Worm (Caenorhabditis elegans) whole organism, mixed stage, embryonic: ENCODE results near the gene B0336.12.

ENCODE experiments used
- M03D4.4 ChIP-seq: sonication (generic microtip); optimal IDR thresholded peaks from 2 replicates; lab custom pipeline; 2017; ENCODE audit warnings: mild to moderate bottlenecking, missing genetic modification characterization, missing compliant biosample characterization
- bed-3 ChIP-seq: fragments of 200-800 bp; sonication (Bioruptor generic); optimal IDR thresholded peaks from 3 replicates; lab custom pipeline; 2018; ENCODE audit warnings: mild to moderate bottlenecking, missing genetic modification characterization, moderate library complexity, missing compliant biosample characterization
- blmp-1 ChIP-seq: fragments of 150-350 bp; optimal IDR thresholded peaks from 2 replicates; lab custom pipeline; 2014; ENCODE audit warnings: missing biosample characterization, missing genetic modification characterization
- ceh-43 ChIP-seq: fragments of 200-800 bp; sonication (Bioruptor generic); optimal IDR thresholded peaks from 2 replicates; lab custom pipeline; 2018; ENCODE audit warnings: mild to moderate bottlenecking, missing genetic modification characterization, moderate library complexity, missing compliant biosample characterization
- ceh-83 ChIP-seq: fragments of 200-800 bp; sonication (Bioruptor generic); optimal IDR thresholded peaks from 2 replicates; lab custom pipeline; 2018; ENCODE audit warnings: mild to moderate bottlenecking, missing genetic modification characterization, missing compliant biosample characterization
- ces-1 ChIP-seq: fragments of 150-350 bp; optimal IDR thresholded peaks from 2 replicates; lab custom pipeline; 2014; ENCODE audit warnings: missing biosample characterization, missing genetic modification reagents, missing genetic modification characterization
- cnd-1 ChIP-seq: fragments of 200-800 bp; sonication (Bioruptor generic); optimal IDR thresholded peaks from 2 replicates; lab custom pipeline; 2018; ENCODE audit warnings: mild to moderate bottlenecking, missing genetic modification characterization, missing compliant biosample characterization
- drap-1 ChIP-seq: fragments of 200-800 bp; sonication (Bioruptor generic); optimal IDR thresholded peaks from 3 replicates; lab custom pipeline; 2018; ENCODE audit warnings: mild to moderate bottlenecking, missing genetic modification characterization, missing compliant biosample characterization
- elt-1 ChIP-seq: sonication (generic microtip); optimal IDR thresholded peaks from 2 replicates; lab custom pipeline; 2017; ENCODE audit warnings: missing genetic modification characterization, mild to moderate bottlenecking, missing compliant biosample characterization, antibody characterized with exemption, moderate library complexity, borderline replicate concordance; ENCODE audit not compliant: insufficient read depth
- elt-3 ChIP-seq: fragments of 150-350 bp; optimal IDR thresholded peaks from 2 replicates; lab custom pipeline; 2014; ENCODE audit warnings: missing biosample characterization, missing genetic modification characterization
- ham-2 ChIP-seq: fragments of 200-800 bp; sonication (Bioruptor generic); optimal IDR thresholded peaks from 2 replicates; lab custom pipeline; 2018; ENCODE audit warnings: mild to moderate bottlenecking, missing genetic modification characterization, missing compliant biosample characterization
- hlh-1 ChIP-seq: fragments of 150-350 bp; optimal IDR thresholded peaks from 2 replicates; lab custom pipeline; 2014; ENCODE audit warnings: missing biosample characterization, missing genetic modification reagents, missing genetic modification characterization
- lin-13 ChIP-seq: fragments of 150-350 bp; optimal IDR thresholded peaks from 2 replicates; lab custom pipeline; 2014; ENCODE audit warnings: missing biosample characterization, missing genetic modification characterization
- lin-32 ChIP-seq: fragments of 200-800 bp; sonication (Bioruptor generic); optimal IDR thresholded peaks from 2 replicates; lab custom pipeline; 2018; ENCODE audit warnings: mild to moderate bottlenecking, missing genetic modification characterization, missing compliant biosample characterization
- mab-5 ChIP-seq: fragments of 150-350 bp; optimal IDR thresholded peaks from 2 replicates; lab custom pipeline; 2014; ENCODE audit warnings: missing biosample characterization, missing genetic modification characterization
- mep-1 ChIP-seq: fragments of 150-350 bp; optimal IDR thresholded peaks from 2 replicates; lab custom pipeline; 2017; ENCODE audit warnings: missing biosample characterization, missing genetic modification reagents, missing genetic modification characterization, inconsistent platforms
- mls-2 ChIP-seq: sonication (generic microtip); optimal IDR thresholded peaks from 2 replicates; lab custom pipeline; 2016; ENCODE audit warnings: mild to moderate bottlenecking, missing genetic modification characterization, moderate library complexity, missing compliant biosample characterization
- nhr-12 ChIP-seq: fragments of 150-350 bp; optimal IDR thresholded peaks from 2 replicates; lab custom pipeline; 2014; ENCODE audit warnings: missing biosample characterization, missing genetic modification characterization
- nhr-2 ChIP-seq: fragments of 150-350 bp; optimal IDR thresholded peaks from 2 replicates; lab custom pipeline; 2014; ENCODE audit warnings: missing biosample characterization, missing genetic modification characterization
- nhr-237 ChIP-seq: fragments of 150-350 bp; optimal IDR thresholded peaks from 2 replicates; lab custom pipeline; 2014; ENCODE audit warnings: missing biosample characterization, missing genetic modification characterization
- nhr-28 ChIP-seq: fragments of 150-350 bp; optimal IDR thresholded peaks from 2 replicates; lab custom pipeline; 2014; ENCODE audit warnings: missing biosample characterization, missing genetic modification characterization
- nhr-76 ChIP-seq: sonication (generic microtip); optimal IDR thresholded peaks from 2 replicates; lab custom pipeline; 2017; ENCODE audit warnings: missing biosample characterization, missing genetic modification characterization
- sem-2 ChIP-seq: fragments of 200-800 bp; sonication (Bioruptor generic); optimal IDR thresholded peaks from 2 replicates; lab custom pipeline; 2018; ENCODE audit warnings: mild to moderate bottlenecking, missing genetic modification characterization, missing compliant biosample characterization
- snpc-4 ChIP-seq: fragments of 150-350 bp; optimal IDR thresholded peaks from 2 replicates; lab custom pipeline; 2014; ENCODE audit warnings: missing biosample characterization, missing genetic modification characterization
- sptf-1 ChIP-seq: sonication (generic microtip); optimal IDR thresholded peaks from 2 replicates; lab custom pipeline; 2017; ENCODE audit warnings: mild to moderate bottlenecking, missing genetic modification characterization, moderate library complexity, missing compliant biosample characterization
- tbx-8 ChIP-seq: fragments of 200-800 bp; sonication (Bioruptor generic); optimal IDR thresholded peaks from 2 replicates; lab custom pipeline; 2018; ENCODE audit warnings: mild to moderate bottlenecking, missing genetic modification characterization, moderate library complexity, missing compliant biosample characterization
- unc-120 ChIP-seq: sonication (generic microtip); optimal IDR thresholded peaks from 2 replicates; lab custom pipeline; 2017; ENCODE audit warnings: missing genetic modification characterization, missing compliant biosample characterization; ENCODE audit not compliant: poor library complexity, severe bottlenecking
- unc-39 ChIP-seq: fragments of 150-350 bp; optimal IDR thresholded peaks from 2 replicates; lab custom pipeline; 2014; ENCODE audit warnings: missing biosample characterization, missing genetic modification characterization
- unc-62 ChIP-seq: fragments of 150-350 bp; optimal IDR thresholded peaks from 2 replicates; lab custom pipeline; 2014; ENCODE audit warnings: missing biosample characterization, missing genetic modification reagents, missing genetic modification characterization
- zip-8 ChIP-seq: fragments of 150-350 bp; optimal IDR thresholded peaks from 2 replicates; lab custom pipeline; 2014; ENCODE audit warnings: missing biosample characterization, missing genetic modification characterization
- ztf-11 ChIP-seq: fragments of 150-350 bp; optimal IDR thresholded peaks from 2 replicates; lab custom pipeline; 2014; ENCODE audit warnings: missing biosample characterization, missing genetic modification characterization

Gene B0336.12

ce11 chrIII:5747185-5747584 lies 37.2 kb upstream of the B0336.12 start, which contains the start of gene B0244.4:
B0244.4 (plus strand) TSS chrIII:5747485.
- no peak for TF ChIP-seq ces-1 (GFP tag; lab: Kevin White, UChicago)
- no peak for TF ChIP-seq nhr-76 (tag; lab: Kevin White, UChicago)
- no peak for TF ChIP-seq ceh-43
- TF ChIP-seq mep-1 (tag; lab: Kevin White, UChicago): no peak
- TF ChIP-seq nhr-12 (tag; lab: Kevin White, UChicago): no peak
- TF ChIP-seq nhr-237 (tag; lab: Kevin White, UChicago): no peak
- TF ChIP-seq drap-1 (GFP tag; lab: Kevin White, UChicago): no peak
- TF ChIP-seq ham-2: no peak
- no peak for TF ChIP-seq zip-8
- TF ChIP-seq unc-120 (tag; lab: Kevin White, UChicago): no peak
- TF ChIP-seq nhr-2 (tag; lab: Kevin White, UChicago): no peak

DNA sequence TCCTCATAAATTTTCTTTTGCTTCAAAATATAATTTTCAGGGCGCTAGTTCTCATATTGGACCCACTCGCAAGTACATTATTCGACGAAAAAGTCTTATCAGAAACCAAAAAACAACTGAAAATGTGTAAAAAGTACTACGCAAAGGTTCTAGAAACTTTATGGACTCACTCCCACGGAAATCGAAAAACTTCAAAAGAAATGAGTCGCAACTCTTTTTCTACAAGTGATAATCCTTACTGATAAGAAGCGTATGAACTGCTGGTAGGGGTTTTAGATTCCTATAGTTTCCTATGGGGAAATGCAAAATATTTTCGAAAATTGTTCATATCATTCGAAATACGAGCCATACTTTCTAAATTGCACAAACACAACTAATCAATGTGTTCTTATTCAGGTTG lies 34.6 kb upstream of the B0336.12 start, which contains the start of gene B0244.5:
B0244.5 (plus strand) TSS at position 301 of the 400 bp plus-strand sequence.
- TF ChIP-seq ham-2 (no peak), nhr-76 (tag; lab: Kevin White, UChicago) (no peak), zip-8 (no peak), unc-62 (no peak), mls-2 (tag; lab: Kevin White, UChicago) (no peak), bed-3 (no peak), cnd-1 (tag; lab: Kevin White, UChicago) (no peak), ceh-83 (GFP tag; lab: Kevin White, UChicago) (no peak), nhr-237 (tag; lab: Kevin White, UChicago) (no peak), snpc-4 (no peak), nhr-2 (tag; lab: Kevin White, UChicago) (no peak)

DNA sequence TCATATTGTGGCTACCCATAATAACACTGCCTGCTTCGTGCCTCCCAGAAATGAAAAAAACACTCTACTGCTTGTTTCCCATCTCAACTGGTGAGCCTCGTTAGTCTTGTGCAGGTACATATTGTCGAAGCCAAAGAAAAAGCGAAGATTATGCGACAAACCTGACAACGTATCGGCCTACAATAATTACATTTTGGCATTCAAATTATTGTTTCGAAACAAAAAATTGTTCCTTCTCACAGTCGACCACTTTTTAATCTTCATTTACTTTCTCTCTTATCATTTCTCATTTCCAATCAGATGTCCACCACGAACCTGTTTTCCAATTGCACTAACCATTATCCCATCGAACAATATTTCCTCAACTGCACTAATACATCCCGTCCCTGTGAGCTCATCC lies 33.1 kb upstream of the B0336.12 start, which contains the start of gene B0244.15:
B0244.15 (plus strand) TSS at position 301 of the 400 bp plus-strand sequence.
- no peak for TF ChIP-seq lin-13
- no peak for TF ChIP-seq unc-120 (tag; lab: Kevin White, UChicago)
- TF ChIP-seq drap-1 (GFP tag; lab: Kevin White, UChicago): no peak
- no peak for TF ChIP-seq M03D4.4
- TF ChIP-seq ceh-43: no peak
- TF ChIP-seq unc-62: no peak
- no peak for TF ChIP-seq tbx-8
- no peak for TF ChIP-seq lin-32 (GFP tag; lab: Kevin White, UChicago)
- TF ChIP-seq ces-1 (GFP tag; lab: Kevin White, UChicago): no peak

ce11 chrIII:5740666-5741065 lies 30.7 kb upstream of the B0336.12 start, which contains the start of gene B0244.16:
B0244.16 (plus strand) TSS chrIII:5740966.
- TF ChIP-seq nhr-2 (tag; lab: Kevin White, UChicago) (no peak), mls-2 (tag; lab: Kevin White, UChicago) (no peak), unc-39 (no peak), sptf-1 (tag; lab: Kevin White, UChicago) (no peak)

DNA sequence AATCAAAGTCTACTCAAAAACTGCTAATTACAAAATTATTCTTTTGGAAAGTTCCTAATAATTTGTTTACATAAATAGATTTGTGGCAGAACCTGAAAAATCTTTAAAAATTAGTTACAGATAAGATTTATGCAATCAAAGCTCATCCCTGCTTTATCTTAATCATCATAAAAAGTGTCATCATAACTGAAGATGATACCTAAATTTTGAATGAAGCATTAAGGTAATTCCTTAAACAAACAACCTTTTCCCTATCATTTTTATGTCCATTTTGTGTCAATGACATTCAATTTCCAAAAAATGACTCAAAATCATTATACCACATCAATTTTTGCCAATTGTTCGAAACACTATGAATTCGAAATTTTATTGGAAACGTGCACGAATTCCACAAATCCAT lies 27.8 kb upstream of the B0336.12 start, which contains the start of gene B0244.6:
B0244.6 (plus strand) TSS at position 301 of the 400 bp plus-strand sequence.
- TF ChIP-seq unc-39 (no peak), mls-2 (tag; lab: Kevin White, UChicago) (no peak), elt-1 (no peak), unc-62 (no peak), elt-3 (tag; lab: Kevin White, UChicago) (no peak), mab-5 (tag; lab: Kevin White, UChicago) (no peak), nhr-28 (tag; lab: Kevin White, UChicago) (no peak), blmp-1 (no peak), ceh-83 (GFP tag; lab: Kevin White, UChicago) (no peak), lin-32 (GFP tag; lab: Kevin White, UChicago) (no peak), sem-2 (no peak), zip-8 (no peak), nhr-76 (tag; lab: Kevin White, UChicago) (no peak), ztf-11 (tag; lab: Kevin White, UChicago) (no peak), hlh-1 (tag; lab: Kevin White, UChicago) (no peak)
